Fruit fly (Drosophila melanogaster) whole organism, pupa: Measurements from ENCODE around the gene ATPsynbeta.

ENCODE experiments used
- Ets98B ChIP-seq: fragments of 200-800 bp; sonication (Bioruptor generic); IDR thresholded peaks from 2 replicates; pipeline ENCODE4 v1.3.6; 2022; ENCODE audit warnings: missing biosample characterization, missing genetic modification characterization
- Pif1A ChIP-seq: fragments of 200-800 bp; sonication (Bioruptor generic); optimal IDR thresholded peaks from 3 replicates; lab custom pipeline; 2016; ENCODE audit warnings: missing biosample characterization, missing genetic modification characterization
- fd96Ca ChIP-seq: fragments of 200-800 bp; sonication (Bioruptor generic); IDR thresholded peaks from 3 replicates; pipeline ENCODE4 v1.3.6; 2022; ENCODE audit warnings: missing biosample characterization, missing genetic modification characterization

DNA sequence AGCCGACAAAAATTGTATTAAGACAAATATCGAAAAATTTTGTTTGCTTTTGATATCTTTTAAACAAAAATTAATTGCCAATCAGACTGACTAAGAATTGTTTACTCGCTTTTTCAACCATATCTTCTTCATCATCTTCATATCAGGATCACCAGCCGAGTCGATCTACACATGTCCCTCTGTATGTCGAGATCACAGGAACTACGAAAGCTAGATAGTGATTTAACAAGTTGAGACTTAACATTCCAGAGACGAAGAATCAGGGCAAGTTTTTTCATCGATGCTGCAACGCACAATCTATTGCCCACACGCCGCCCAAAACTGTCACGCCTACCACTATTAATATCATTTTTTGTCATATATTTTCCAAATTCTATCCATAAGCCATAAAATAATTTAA lies at the start of gene ATPsynbeta:
- TF ChIP-seq Ets98B (GFP tag; lab: Robert Waterston, UW) (no peak), Pif1A (GFP tag; lab: Kevin White, UChicago) (no peak), fd96Ca (GFP tag; lab: Robert Waterston, UW) (no peak)
